Worm (Caenorhabditis elegans) whole organism, young adult: ENCODE data around the gene C40C9.4.

Source experiments
- B0261.1 ChIP-seq: sonication (generic microtip); optimal IDR thresholded peaks from 2 replicates; lab custom pipeline; 2016; ENCODE audit warnings: mild to moderate bottlenecking, missing genetic modification characterization, moderate library complexity, missing compliant biosample characterization
- C06A6.2 ChIP-seq: fragments of 200-800 bp; sonication (Bioruptor generic); conservative IDR thresholded peaks from 2 replicates; pipeline ENCODE4 v1.3.6; 2022; ENCODE audit warnings: missing genetic modification characterization, missing compliant biosample characterization
- C17E4.6 ChIP-seq: fragments of 200-800 bp; sonication (Bioruptor generic); IDR thresholded peaks from 2 replicates; pipeline ENCODE4 v1.3.6; 2022; ENCODE audit warnings: missing genetic modification reagents, missing genetic modification characterization, missing compliant biosample characterization
- F22D6.2 ChIP-seq: sonication (generic microtip); optimal IDR thresholded peaks from 2 replicates; lab custom pipeline; 2016; ENCODE audit warnings: mild to moderate bottlenecking, missing genetic modification characterization, missing compliant biosample characterization
- F55B11.4 ChIP-seq: sonication (generic microtip); optimal IDR thresholded peaks from 2 replicates; lab custom pipeline; 2016; ENCODE audit warnings: missing compliant biosample characterization, missing genetic modification characterization, borderline replicate concordance; ENCODE audit not compliant: insufficient read depth
- K11D2.4 ChIP-seq: fragments of 200-800 bp; sonication (Bioruptor generic); IDR thresholded peaks from 2 replicates; pipeline ENCODE4 v1.3.6; 2022; ENCODE audit warnings: missing genetic modification reagents, missing genetic modification characterization, missing compliant biosample characterization
- T26A5.8 ChIP-seq: sonication (generic microtip); optimal IDR thresholded peaks from 2 replicates; lab custom pipeline; 2016; ENCODE audit warnings: missing genetic modification characterization, missing compliant biosample characterization
- Y53G8AR.9 ChIP-seq: fragments of 200-800 bp; sonication (Bioruptor generic); conservative IDR thresholded peaks from 2 replicates; pipeline ENCODE4 v1.3.6; 2022; ENCODE audit warnings: missing genetic modification reagents, missing genetic modification characterization, missing compliant biosample characterization
- ama-1 ChIP-seq, 3 experiments: fragments of 150-350 bp in 1 of 3; sonication (generic microtip) in 2 of 3; optimal IDR thresholded peaks; 2 replicates each; lab custom pipeline; 2014 to 2018; ENCODE audit warnings: missing biosample characterization in 2 of 3, missing genetic modification characterization in 2 of 3, missing genetic modification reagents in 2 of 3
- aptf-3 ChIP-seq: fragments of 200-800 bp; sonication (Bioruptor generic); IDR thresholded peaks from 2 replicates; pipeline ENCODE4 v1.3.6; 2022; ENCODE audit warnings: missing genetic modification characterization, missing compliant biosample characterization
- athp-1 ChIP-seq: sonication (generic microtip); optimal IDR thresholded peaks from 2 replicates; lab custom pipeline; 2017; ENCODE audit warnings: mild to moderate bottlenecking, missing genetic modification characterization, missing compliant biosample characterization
- cebp-2 ChIP-seq: fragments of 200-800 bp; sonication (Bioruptor generic); IDR thresholded peaks from 2 replicates; pipeline ENCODE4 v1.3.6; 2022; ENCODE audit warnings: missing genetic modification characterization, missing compliant biosample characterization
- ceh-40 ChIP-seq: fragments of 200-800 bp; sonication (Bioruptor generic); IDR thresholded peaks from 2 replicates; pipeline ENCODE4 v1.3.6; 2022; ENCODE audit warnings: missing genetic modification characterization, missing compliant biosample characterization
- ceh-79 ChIP-seq: sonication (generic microtip); optimal IDR thresholded peaks from 2 replicates; lab custom pipeline; 2017; ENCODE audit warnings: mild to moderate bottlenecking, missing genetic modification characterization, missing compliant biosample characterization
- dpff-1 ChIP-seq: sonication (generic microtip); optimal IDR thresholded peaks from 2 replicates; lab custom pipeline; 2017; ENCODE audit warnings: mild to moderate bottlenecking, missing genetic modification characterization, missing compliant biosample characterization
- dpl-1 ChIP-seq: fragments of 150-350 bp; optimal IDR thresholded peaks from 2 replicates; lab custom pipeline; 2014; ENCODE audit warnings: missing biosample characterization, missing genetic modification reagents, missing genetic modification characterization
- efl-1 ChIP-seq: fragments of 150-350 bp; optimal IDR thresholded peaks from 2 replicates; lab custom pipeline; 2014; ENCODE audit warnings: missing biosample characterization, missing genetic modification reagents, missing genetic modification characterization
- egrh-3 ChIP-seq: fragments of 200-800 bp; sonication (Bioruptor generic); IDR thresholded peaks from 2 replicates; pipeline ENCODE4 v1.3.6; 2022; ENCODE audit warnings: missing genetic modification reagents, missing genetic modification characterization, missing compliant biosample characterization
- fkh-3 ChIP-seq: sonication (generic microtip); optimal IDR thresholded peaks from 2 replicates; lab custom pipeline; 2016; ENCODE audit warnings: mild to moderate bottlenecking, missing genetic modification characterization, missing compliant biosample characterization
- hrde-1 ChIP-seq: sonication (generic microtip); optimal IDR thresholded peaks from 2 replicates; lab custom pipeline; 2016; ENCODE audit warnings: missing genetic modification characterization, mild to moderate bottlenecking, missing compliant biosample characterization, moderate library complexity, missing genotype, missing genetic modification reagents, borderline replicate concordance
- let-607 ChIP-seq, 2 experiments: fragments of 200-800 bp in 1 of 2; sonication (Bioruptor generic) in 1 of 2; sonication (generic microtip) in 1 of 2; optimal IDR thresholded peaks; 2 replicates each; lab custom pipeline; 2016 to 2018; ENCODE audit warnings: mild to moderate bottlenecking in 2 of 2, missing compliant biosample characterization in 2 of 2, missing genetic modification characterization in 2 of 2, moderate library complexity in 2 of 2, missing genotype in 1 of 2
- madf-8 ChIP-seq: fragments of 200-800 bp; sonication (Bioruptor generic); conservative IDR thresholded peaks from 2 replicates; pipeline ENCODE4 v1.3.6; 2022; ENCODE audit warnings: missing genetic modification reagents, missing genetic modification characterization, missing compliant biosample characterization
- mel-28 ChIP-seq: sonication (generic microtip); optimal IDR thresholded peaks from 2 replicates; lab custom pipeline; 2016; ENCODE audit warnings: borderline replicate concordance, mild to moderate bottlenecking, missing genetic modification characterization, missing compliant biosample characterization
- mes-4 ChIP-seq: sonication (generic microtip); optimal IDR thresholded peaks from 2 replicates; lab custom pipeline; 2016; ENCODE audit warnings: missing genotype, missing genetic modification characterization, missing compliant biosample characterization
- nhr-120 ChIP-seq: fragments of 200-800 bp; sonication (Bioruptor generic); IDR thresholded peaks from 2 replicates; pipeline ENCODE4 v1.3.6; 2022; ENCODE audit warnings: missing genetic modification characterization, missing compliant biosample characterization
- nhr-27 ChIP-seq: fragments of 200-800 bp; sonication (Bioruptor generic); optimal IDR thresholded peaks from 2 replicates; lab custom pipeline; 2018; ENCODE audit warnings: mild to moderate bottlenecking, missing genetic modification characterization, moderate library complexity, missing compliant biosample characterization
- nhr-80 ChIP-seq: sonication (generic microtip); optimal IDR thresholded peaks from 2 replicates; lab custom pipeline; 2016; ENCODE audit warnings: missing genetic modification characterization, missing compliant biosample characterization
- nhr-90 ChIP-seq: sonication (generic microtip); optimal IDR thresholded peaks from 2 replicates; lab custom pipeline; 2016; ENCODE audit warnings: missing genotype, mild to moderate bottlenecking, missing genetic modification characterization, missing compliant biosample characterization
- pha-4 ChIP-seq: fragments of 150-350 bp; sonication (generic microtip); optimal IDR thresholded peaks from 2 replicates; lab custom pipeline; 2014; ENCODE audit warnings: missing biosample characterization, missing genetic modification reagents, missing genetic modification characterization
- rcor-1 ChIP-seq: fragments of 200-800 bp; sonication (Bioruptor generic); IDR thresholded peaks from 2 replicates; pipeline ENCODE4 v1.3.6; 2022; ENCODE audit warnings: missing genetic modification reagents, missing genetic modification characterization, missing compliant biosample characterization
- repo-1 ChIP-seq: sonication (generic microtip); optimal IDR thresholded peaks from 2 replicates; lab custom pipeline; 2017; ENCODE audit warnings: mild to moderate bottlenecking, missing genetic modification characterization, missing compliant biosample characterization
- snpc-1.1 ChIP-seq: sonication (generic microtip); optimal IDR thresholded peaks from 2 replicates; lab custom pipeline; 2017; ENCODE audit warnings: missing genetic modification characterization, mild to moderate bottlenecking, missing compliant biosample characterization, antibody characterized with exemption, moderate library complexity, missing genotype, missing genetic modification reagents; ENCODE audit not compliant: insufficient read depth
- snpc-1.3 ChIP-seq: sonication (generic microtip); optimal IDR thresholded peaks from 2 replicates; lab custom pipeline; 2017; ENCODE audit warnings: missing genetic modification characterization, mild to moderate bottlenecking, missing compliant biosample characterization, antibody characterized with exemption, moderate library complexity, missing genotype, missing genetic modification reagents; ENCODE audit not compliant: insufficient read depth
- tbx-9 ChIP-seq: sonication (generic microtip); optimal IDR thresholded peaks from 2 replicates; lab custom pipeline; 2016; ENCODE audit warnings: borderline replicate concordance, missing genetic modification characterization, inconsistent platforms, missing compliant biosample characterization
- unc-62 ChIP-seq: fragments of 150-350 bp; optimal IDR thresholded peaks from 2 replicates; lab custom pipeline; 2014; ENCODE audit warnings: missing biosample characterization, missing genetic modification reagents, missing genetic modification characterization
- ztf-18 ChIP-seq: sonication (generic microtip); optimal IDR thresholded peaks from 2 replicates; lab custom pipeline; 2016; ENCODE audit warnings: missing genotype, mild to moderate bottlenecking, missing genetic modification characterization, missing compliant biosample characterization
- ztf-25 ChIP-seq: fragments of 200-800 bp; sonication (Bioruptor generic); IDR thresholded peaks from 2 replicates; pipeline ENCODE4 v1.3.6; 2022; ENCODE audit warnings: missing genetic modification reagents, missing genetic modification characterization, missing compliant biosample characterization
- ztf-26 ChIP-seq: sonication (generic microtip); optimal IDR thresholded peaks from 2 replicates; lab custom pipeline; 2017; ENCODE audit warnings: missing genetic modification characterization, missing compliant biosample characterization
- ztf-28 ChIP-seq: fragments of 200-800 bp; sonication (Bioruptor generic); IDR thresholded peaks from 2 replicates; pipeline ENCODE4 v1.3.6; 2022; ENCODE audit warnings: missing genetic modification reagents, missing genetic modification characterization, missing compliant biosample characterization

C40C9.4 gene

DNA sequence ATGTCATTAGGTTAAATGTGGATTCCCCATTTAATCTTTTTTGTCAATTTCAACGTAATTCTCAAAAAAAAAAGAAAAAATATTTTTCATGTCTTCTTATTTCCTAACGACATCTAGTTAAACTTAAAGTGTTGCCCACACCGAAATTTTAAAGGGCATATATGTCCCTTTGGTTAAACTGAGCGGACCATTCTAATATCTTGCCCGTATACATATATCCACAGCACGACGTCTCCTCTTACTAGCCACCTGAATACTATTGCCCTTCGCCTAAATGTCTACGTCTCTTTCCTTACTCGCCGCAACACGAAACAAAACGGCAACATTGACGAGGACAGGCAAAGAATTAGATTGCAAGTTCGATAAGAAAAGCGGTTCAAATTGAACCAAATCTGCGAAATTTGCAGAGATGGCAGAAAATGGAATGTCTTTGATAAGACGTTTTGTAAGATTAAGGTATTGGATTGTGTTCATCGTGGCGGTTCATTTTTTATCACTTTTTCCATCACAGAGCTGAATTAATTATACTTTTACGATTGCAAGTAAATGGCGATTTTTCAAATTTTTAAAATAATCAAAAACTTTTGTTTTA is 49.8 kb downstream of the C40C9.4 start (continued):
- TF ChIP-seq fkh-3 (tag; lab: Kevin White, UChicago) = no peak
- no peak for TF ChIP-seq dpl-1 (GFP tag; lab: Kevin White, UChicago)
- peak; percentile 68 for TF ChIP-seq B0261.1 (tag; lab: Kevin White, UChicago)
- TF ChIP-seq ztf-28 = no peak; the same call in 1 of the 2 replicates
- TF ChIP-seq C17E4.6 (GFP tag; lab: Robert Waterston, UW) = peak; percentile 90
- peak; percentile 100 for TF ChIP-seq ztf-26 (tag; lab: Kevin White, UChicago)
- no peak for TF ChIP-seq efl-1
- TF ChIP-seq Y53G8AR.9 (GFP tag; lab: Robert Waterston, UW) = peak; percentile 97
- TF ChIP-seq hrde-1 (tag; lab: Kevin White, UChicago) = peak; percentile 22
- peak; percentile 61 for TF ChIP-seq mel-28 (tag; lab: Kevin White, UChicago)
- peak; percentile 96 for TF ChIP-seq nhr-80 (tag; lab: Kevin White, UChicago)
- TF ChIP-seq snpc-1.1 = no peak
- TF ChIP-seq repo-1 (tag; lab: Kevin White, UChicago) = peak; percentile 100
- peak; percentile 97 for TF ChIP-seq F22D6.2 (tag; lab: Kevin White, UChicago)
- TF ChIP-seq madf-8 (GFP tag; lab: Robert Waterston, UW) = no peak
- peak; percentile 99 for TF ChIP-seq cebp-2
- peak; percentile 97 for TF ChIP-seq nhr-27 (tag; lab: Kevin White, UChicago)
- peak; percentile 9 for TF ChIP-seq tbx-9
- peak; percentile 69 for TF ChIP-seq ztf-18
- TF ChIP-seq let-607 (tag; optimal IDR thresholded peaks at IDR 0.05; lab: Kevin White, UChicago) = peak; percentile 73 to 95
- TF ChIP-seq unc-62 (GFP tag; lab: Kevin White, UChicago) = peak; percentile 50
- peak; percentile 75; the same call in 1 of the 2 replicates for TF ChIP-seq ceh-40 (GFP tag; lab: Robert Waterston, UW)
- peak; percentile 89 for TF ChIP-seq nhr-90 (tag; lab: Kevin White, UChicago)
- TF ChIP-seq C06A6.2 = peak; percentile 98
- peak; percentile 98 for TF ChIP-seq rcor-1 (GFP tag; lab: Robert Waterston, UW)
- TF ChIP-seq nhr-120 (GFP tag; lab: Robert Waterston, UW) = 0 out of 2 replicates have a peak, but pooled peaks have one; percentile 54
- peak; percentile 87 for TF ChIP-seq dpff-1 (tag; lab: Kevin White, UChicago)
- TF ChIP-seq K11D2.4 (GFP tag; lab: Robert Waterston, UW) = peak; percentile 99
- peak; percentile 78 for TF ChIP-seq ceh-79 (tag; lab: Kevin White, UChicago)
- TF ChIP-seq F55B11.4 (tag; lab: Kevin White, UChicago) = no peak
- no peak for TF ChIP-seq T26A5.8 (tag; lab: Kevin White, UChicago)
- peak; percentile 62 for TF ChIP-seq athp-1 (tag; lab: Kevin White, UChicago)
- TF ChIP-seq ztf-25 (GFP tag; lab: Robert Waterston, UW) = no peak
- no peak for TF ChIP-seq aptf-3
- peak; percentile 10 for TF ChIP-seq snpc-1.3
- TF ChIP-seq ama-1 (optimal IDR thresholded peaks at IDR 0.05; lab: Kevin White, UChicago) = no peak
- peak; percentile 11 to 73 for TF ChIP-seq ama-1 (GFP tag; optimal IDR thresholded peaks at IDR 0.05; lab: Kevin White, UChicago)
- TF ChIP-seq mes-4 (tag; lab: Kevin White, UChicago) = no peak
- peak; percentile 95 for TF ChIP-seq pha-4 (tag; lab: Kevin White, UChicago)
- no peak for TF ChIP-seq egrh-3 (GFP tag; lab: Robert Waterston, UW)
